Worm (Caenorhabditis elegans) whole organism, mixed stage, embryonic: ENCODE data around the gene M04B2.7.

Experiments
- M03D4.4 ChIP-seq: sonication (generic microtip); optimal IDR thresholded peaks from 2 replicates; lab custom pipeline; 2017; ENCODE audit warnings: mild to moderate bottlenecking, missing genetic modification characterization, missing compliant biosample characterization
- bed-3 ChIP-seq: fragments of 200-800 bp; sonication (Bioruptor generic); optimal IDR thresholded peaks from 3 replicates; lab custom pipeline; 2018; ENCODE audit warnings: mild to moderate bottlenecking, missing genetic modification characterization, moderate library complexity, missing compliant biosample characterization
- blmp-1 ChIP-seq: fragments of 150-350 bp; optimal IDR thresholded peaks from 2 replicates; lab custom pipeline; 2014; ENCODE audit warnings: missing biosample characterization, missing genetic modification characterization
- ceh-39 ChIP-seq: fragments of 150-350 bp; optimal IDR thresholded peaks from 2 replicates; lab custom pipeline; 2014; ENCODE audit warnings: missing biosample characterization, missing genetic modification characterization
- ceh-43 ChIP-seq: fragments of 200-800 bp; sonication (Bioruptor generic); optimal IDR thresholded peaks from 2 replicates; lab custom pipeline; 2018; ENCODE audit warnings: mild to moderate bottlenecking, missing genetic modification characterization, moderate library complexity, missing compliant biosample characterization
- ceh-83 ChIP-seq: fragments of 200-800 bp; sonication (Bioruptor generic); optimal IDR thresholded peaks from 2 replicates; lab custom pipeline; 2018; ENCODE audit warnings: mild to moderate bottlenecking, missing genetic modification characterization, missing compliant biosample characterization
- ces-1 ChIP-seq: fragments of 150-350 bp; optimal IDR thresholded peaks from 2 replicates; lab custom pipeline; 2014; ENCODE audit warnings: missing biosample characterization, missing genetic modification reagents, missing genetic modification characterization
- drap-1 ChIP-seq: fragments of 200-800 bp; sonication (Bioruptor generic); optimal IDR thresholded peaks from 3 replicates; lab custom pipeline; 2018; ENCODE audit warnings: mild to moderate bottlenecking, missing genetic modification characterization, missing compliant biosample characterization
- elt-1 ChIP-seq: sonication (generic microtip); optimal IDR thresholded peaks from 2 replicates; lab custom pipeline; 2017; ENCODE audit warnings: missing genetic modification characterization, mild to moderate bottlenecking, missing compliant biosample characterization, antibody characterized with exemption, moderate library complexity, borderline replicate concordance; ENCODE audit not compliant: insufficient read depth
- elt-3 ChIP-seq: fragments of 150-350 bp; optimal IDR thresholded peaks from 2 replicates; lab custom pipeline; 2014; ENCODE audit warnings: missing biosample characterization, missing genetic modification characterization
- flh-1 ChIP-seq: fragments of 200-800 bp; sonication (Bioruptor generic); optimal IDR thresholded peaks from 2 replicates; lab custom pipeline; 2018; ENCODE audit warnings: mild to moderate bottlenecking, missing genetic modification characterization, moderate library complexity, missing compliant biosample characterization
- ham-2 ChIP-seq: fragments of 200-800 bp; sonication (Bioruptor generic); optimal IDR thresholded peaks from 2 replicates; lab custom pipeline; 2018; ENCODE audit warnings: mild to moderate bottlenecking, missing genetic modification characterization, missing compliant biosample characterization
- hlh-1 ChIP-seq: fragments of 150-350 bp; optimal IDR thresholded peaks from 2 replicates; lab custom pipeline; 2014; ENCODE audit warnings: missing biosample characterization, missing genetic modification reagents, missing genetic modification characterization
- lin-32 ChIP-seq: fragments of 200-800 bp; sonication (Bioruptor generic); optimal IDR thresholded peaks from 2 replicates; lab custom pipeline; 2018; ENCODE audit warnings: mild to moderate bottlenecking, missing genetic modification characterization, missing compliant biosample characterization
- lsy-2 ChIP-seq: fragments of 150-350 bp; optimal IDR thresholded peaks from 2 replicates; lab custom pipeline; 2014; ENCODE audit warnings: missing biosample characterization, missing genetic modification characterization
- mab-5 ChIP-seq: fragments of 150-350 bp; optimal IDR thresholded peaks from 2 replicates; lab custom pipeline; 2014; ENCODE audit warnings: missing biosample characterization, missing genetic modification characterization
- nhr-12 ChIP-seq: fragments of 150-350 bp; optimal IDR thresholded peaks from 2 replicates; lab custom pipeline; 2014; ENCODE audit warnings: missing biosample characterization, missing genetic modification characterization
- nhr-2 ChIP-seq: fragments of 150-350 bp; optimal IDR thresholded peaks from 2 replicates; lab custom pipeline; 2014; ENCODE audit warnings: missing biosample characterization, missing genetic modification characterization
- nhr-237 ChIP-seq: fragments of 150-350 bp; optimal IDR thresholded peaks from 2 replicates; lab custom pipeline; 2014; ENCODE audit warnings: missing biosample characterization, missing genetic modification characterization
- nhr-28 ChIP-seq: fragments of 150-350 bp; optimal IDR thresholded peaks from 2 replicates; lab custom pipeline; 2014; ENCODE audit warnings: missing biosample characterization, missing genetic modification characterization
- nhr-76 ChIP-seq: sonication (generic microtip); optimal IDR thresholded peaks from 2 replicates; lab custom pipeline; 2017; ENCODE audit warnings: missing biosample characterization, missing genetic modification characterization
- sem-2 ChIP-seq: fragments of 200-800 bp; sonication (Bioruptor generic); optimal IDR thresholded peaks from 2 replicates; lab custom pipeline; 2018; ENCODE audit warnings: mild to moderate bottlenecking, missing genetic modification characterization, missing compliant biosample characterization
- snpc-4 ChIP-seq: fragments of 150-350 bp; optimal IDR thresholded peaks from 2 replicates; lab custom pipeline; 2014; ENCODE audit warnings: missing biosample characterization, missing genetic modification characterization
- sptf-1 ChIP-seq: sonication (generic microtip); optimal IDR thresholded peaks from 2 replicates; lab custom pipeline; 2017; ENCODE audit warnings: mild to moderate bottlenecking, missing genetic modification characterization, moderate library complexity, missing compliant biosample characterization
- tbx-8 ChIP-seq: fragments of 200-800 bp; sonication (Bioruptor generic); optimal IDR thresholded peaks from 2 replicates; lab custom pipeline; 2018; ENCODE audit warnings: mild to moderate bottlenecking, missing genetic modification characterization, moderate library complexity, missing compliant biosample characterization
- unc-120 ChIP-seq: sonication (generic microtip); optimal IDR thresholded peaks from 2 replicates; lab custom pipeline; 2017; ENCODE audit warnings: missing genetic modification characterization, missing compliant biosample characterization; ENCODE audit not compliant: poor library complexity, severe bottlenecking
- unc-39 ChIP-seq: fragments of 150-350 bp; optimal IDR thresholded peaks from 2 replicates; lab custom pipeline; 2014; ENCODE audit warnings: missing biosample characterization, missing genetic modification characterization
- unc-62 ChIP-seq: fragments of 150-350 bp; optimal IDR thresholded peaks from 2 replicates; lab custom pipeline; 2014; ENCODE audit warnings: missing biosample characterization, missing genetic modification reagents, missing genetic modification characterization
- zip-8 ChIP-seq: fragments of 150-350 bp; optimal IDR thresholded peaks from 2 replicates; lab custom pipeline; 2014; ENCODE audit warnings: missing biosample characterization, missing genetic modification characterization
- ztf-11 ChIP-seq: fragments of 150-350 bp; optimal IDR thresholded peaks from 2 replicates; lab custom pipeline; 2014; ENCODE audit warnings: missing biosample characterization, missing genetic modification characterization

The M04B2.7 gene

DNA sequence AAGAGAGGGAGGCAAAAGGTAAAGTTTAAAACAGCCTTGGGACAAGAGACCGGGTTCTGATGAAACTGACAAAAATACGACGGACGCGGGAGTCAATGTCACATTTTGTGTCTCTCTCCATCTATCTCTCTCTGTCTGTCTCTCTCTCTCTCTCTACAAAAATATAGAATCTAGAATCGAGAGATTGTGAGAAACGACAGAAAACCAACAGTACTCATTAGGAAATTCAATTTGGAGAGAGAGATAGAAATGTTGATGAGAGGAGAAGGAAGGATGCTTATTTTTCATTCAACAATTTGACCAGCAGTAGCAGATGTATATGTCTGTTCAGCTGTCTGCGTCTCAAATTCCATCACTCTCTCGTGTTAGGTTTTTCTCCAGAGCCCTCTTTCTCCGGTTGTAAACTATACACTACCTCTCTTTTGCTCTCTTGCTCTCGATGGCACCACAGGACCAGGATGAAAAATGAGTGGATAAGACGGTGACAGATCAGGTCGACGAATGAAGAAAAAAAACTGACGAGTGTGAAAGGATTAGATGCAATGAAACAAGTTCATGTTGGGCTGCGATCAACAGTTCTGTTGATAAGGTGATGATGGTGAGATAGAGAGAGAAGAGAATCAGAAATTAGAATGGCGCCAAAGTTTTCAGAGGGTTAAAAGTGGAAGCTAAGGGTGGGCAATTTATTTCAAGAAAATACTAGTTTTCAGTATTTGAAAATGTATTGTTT is 58.8 kb downstream of the M04B2.7 start:
- TF ChIP-seq unc-62 (GFP tag; lab: Kevin White, UChicago): peak; percentile 66
- no peak for TF ChIP-seq ceh-83 (GFP tag; lab: Kevin White, UChicago)
- TF ChIP-seq hlh-1 (tag; lab: Kevin White, UChicago): peak; percentile 47
- TF ChIP-seq elt-3 (tag; lab: Kevin White, UChicago): no peak
- peak; percentile 72 for TF ChIP-seq unc-120 (tag; lab: Kevin White, UChicago)
- TF ChIP-seq ham-2 (GFP tag; lab: Kevin White, UChicago): no peak

DNA sequence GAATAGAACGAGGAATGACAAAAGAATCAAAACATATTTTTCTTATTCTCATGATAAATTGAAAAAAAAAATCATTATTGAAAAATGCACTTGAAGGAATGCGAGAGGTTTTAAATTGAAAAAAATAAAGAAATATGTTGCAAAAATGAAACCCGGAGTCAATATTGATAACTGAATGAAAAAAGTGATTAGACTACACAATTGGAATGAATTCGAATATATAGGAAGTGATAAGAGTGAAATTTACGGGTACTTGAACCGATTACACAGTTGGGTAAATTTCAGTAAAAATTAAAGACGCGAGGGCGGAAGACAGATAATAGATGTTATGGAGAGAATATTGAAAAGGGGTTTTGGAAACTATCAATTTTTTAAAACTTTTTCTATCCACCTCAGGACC is 59.5 kb downstream of the M04B2.7 start:
- no peak for TF ChIP-seq zip-8
- no peak for TF ChIP-seq sptf-1 (tag; lab: Kevin White, UChicago)
- no peak for TF ChIP-seq nhr-237
- no peak for TF ChIP-seq flh-1 (GFP tag; lab: Kevin White, UChicago)
- no peak for TF ChIP-seq lin-32 (GFP tag; lab: Kevin White, UChicago)
- no peak for TF ChIP-seq lsy-2 (tag; lab: Kevin White, UChicago)
- TF ChIP-seq ham-2 (GFP tag; lab: Kevin White, UChicago): no peak
- no peak for TF ChIP-seq tbx-8 (GFP tag; lab: Kevin White, UChicago)
- TF ChIP-seq sem-2: no peak
- no peak for TF ChIP-seq unc-120 (tag; lab: Kevin White, UChicago)
- TF ChIP-seq M03D4.4 (tag; lab: Kevin White, UChicago): no peak
- no peak for TF ChIP-seq mab-5 (tag; lab: Kevin White, UChicago)
- no peak for TF ChIP-seq ceh-39 (tag; lab: Kevin White, UChicago)
- no peak for TF ChIP-seq nhr-76
- TF ChIP-seq unc-62 (GFP tag; lab: Kevin White, UChicago): no peak
- no peak for TF ChIP-seq ceh-43
- no peak for TF ChIP-seq drap-1

DNA sequence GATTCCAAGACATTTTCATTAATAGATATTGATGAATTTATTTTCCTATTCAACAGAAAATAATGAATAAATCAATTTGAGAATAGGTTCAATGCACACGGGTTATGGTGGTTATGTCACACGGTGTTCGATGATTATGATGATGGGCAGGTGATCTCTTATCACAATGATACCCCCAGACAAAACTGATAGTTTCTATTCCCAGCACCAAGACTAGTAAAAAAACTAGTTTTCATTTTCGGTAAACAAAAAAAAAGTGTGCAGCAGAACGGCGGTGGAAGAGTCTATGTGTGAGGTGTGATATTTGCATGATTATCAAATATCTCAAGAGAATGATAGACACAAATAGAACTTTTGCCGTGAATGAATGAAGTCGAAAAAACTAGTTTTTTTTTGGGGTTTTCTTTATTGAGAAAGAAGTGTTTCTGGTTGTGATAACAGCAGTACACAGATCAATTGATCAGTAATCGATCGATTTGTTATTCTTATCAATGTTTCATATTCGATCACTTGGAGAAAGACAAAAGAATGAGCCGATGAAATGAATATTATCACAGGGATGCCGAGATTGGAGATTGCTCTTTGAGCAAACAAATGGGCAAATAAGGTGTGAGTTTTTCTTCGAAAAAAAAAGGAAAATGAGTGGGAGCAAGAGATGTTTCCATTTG is 60.5 kb downstream of the M04B2.7 start:
- no peak for TF ChIP-seq blmp-1 (tag; lab: Kevin White, UChicago)
- TF ChIP-seq nhr-237: no peak
- no peak for TF ChIP-seq hlh-1 (tag; lab: Kevin White, UChicago)

DNA sequence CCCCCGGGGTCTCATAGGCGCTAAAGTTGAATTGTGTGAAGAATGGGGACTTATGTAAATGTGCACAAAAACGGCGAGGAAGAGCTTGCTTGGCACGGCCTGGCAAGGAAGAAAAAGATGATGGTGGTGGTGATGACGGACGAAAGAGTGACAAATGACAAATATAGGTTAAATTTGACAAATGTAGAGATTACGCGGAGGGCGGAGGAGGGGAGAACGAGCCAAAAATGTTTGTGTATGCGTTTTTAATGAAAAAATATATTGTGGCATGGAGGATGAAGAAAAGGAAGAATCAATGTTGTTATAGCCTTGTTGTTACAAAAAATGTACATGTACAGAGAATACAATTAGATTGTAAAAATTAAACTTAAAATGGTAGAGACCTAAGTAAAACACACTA is 61.7 kb downstream of the M04B2.7 start:
- no peak for TF ChIP-seq ceh-83 (GFP tag; lab: Kevin White, UChicago)
- TF ChIP-seq elt-1 (tag; lab: Kevin White, UChicago): no peak
- no peak for TF ChIP-seq ztf-11 (tag; lab: Kevin White, UChicago)
- TF ChIP-seq nhr-12 (tag; lab: Kevin White, UChicago): no peak
- no peak for TF ChIP-seq ces-1 (GFP tag; lab: Kevin White, UChicago)
- TF ChIP-seq snpc-4: no peak
- no peak for TF ChIP-seq blmp-1 (tag; lab: Kevin White, UChicago)
- TF ChIP-seq nhr-237: no peak
- no peak for TF ChIP-seq nhr-2 (tag; lab: Kevin White, UChicago)
- TF ChIP-seq M03D4.4 (tag; lab: Kevin White, UChicago): no peak
- TF ChIP-seq flh-1 (GFP tag; lab: Kevin White, UChicago): no peak
- TF ChIP-seq ham-2 (GFP tag; lab: Kevin White, UChicago): no peak
- no peak for TF ChIP-seq bed-3 (GFP tag; lab: Kevin White, UChicago)
- no peak for TF ChIP-seq unc-39
- TF ChIP-seq sptf-1 (tag; lab: Kevin White, UChicago): no peak
- TF ChIP-seq unc-62 (GFP tag; lab: Kevin White, UChicago): no peak
- TF ChIP-seq nhr-28 (tag; lab: Kevin White, UChicago): no peak
- TF ChIP-seq tbx-8 (GFP tag; lab: Kevin White, UChicago): no peak
- no peak for TF ChIP-seq drap-1
- no peak for TF ChIP-seq zip-8
